Worm (Caenorhabditis elegans) whole organism, L3 larva: ENCODE results near the gene mpst-7.

Source experiments
- R02D3.7 ChIP-seq: fragments of 150-350 bp; optimal IDR thresholded peaks from 2 replicates; lab custom pipeline; 2014; ENCODE audit warnings: missing biosample characterization, missing genetic modification characterization
- ceh-16 ChIP-seq: sonication (generic microtip); optimal IDR thresholded peaks from 2 replicates; lab custom pipeline; 2017; ENCODE audit warnings: missing biosample characterization, missing genetic modification characterization
- ceh-82 ChIP-seq: fragments of 150-350 bp; optimal IDR thresholded peaks from 2 replicates; lab custom pipeline; 2014; ENCODE audit warnings: missing biosample characterization, missing genetic modification characterization
- ceh-9 ChIP-seq: sonication (generic microtip); optimal IDR thresholded peaks from 2 replicates; lab custom pipeline; 2018; ENCODE audit warnings: missing biosample characterization, missing genetic modification characterization
- egl-27 ChIP-seq: sonication (generic microtip); optimal IDR thresholded peaks from 4 replicates; lab custom pipeline; 2017; ENCODE audit warnings: missing biosample characterization, missing genetic modification reagents, missing genetic modification characterization
- egl-5 ChIP-seq: fragments of 150-350 bp; optimal IDR thresholded peaks from 2 replicates; lab custom pipeline; 2017; ENCODE audit warnings: missing biosample characterization, missing genetic modification reagents, missing genetic modification characterization, inconsistent platforms
- elt-1 ChIP-seq: fragments of 150-350 bp; optimal IDR thresholded peaks from 2 replicates; lab custom pipeline; 2014; ENCODE audit warnings: missing biosample characterization, missing genetic modification characterization
- elt-2 ChIP-seq: sonication (generic microtip); optimal IDR thresholded peaks from 2 replicates; lab custom pipeline; 2016; ENCODE audit warnings: missing genetic modification reagents, mild to moderate bottlenecking, missing genetic modification characterization, missing compliant biosample characterization
- eor-1 ChIP-seq, 2 experiments: fragments of 150-350 bp; optimal IDR thresholded peaks; 2 replicates each; lab custom pipeline; 2014 to 2018; ENCODE audit warnings: missing biosample characterization in 2 of 2, missing genetic modification characterization in 2 of 2
- fkh-10 ChIP-seq: sonication (generic microtip); optimal IDR thresholded peaks from 2 replicates; lab custom pipeline; 2017; ENCODE audit warnings: missing biosample characterization, missing genetic modification reagents, missing genetic modification characterization
- fos-1 ChIP-seq: fragments of 150-350 bp; optimal IDR thresholded peaks from 2 replicates; lab custom pipeline; 2014; ENCODE audit warnings: missing biosample characterization, missing genetic modification characterization
- hmg-11 ChIP-seq: sonication (generic microtip); optimal IDR thresholded peaks from 2 replicates; lab custom pipeline; 2016; ENCODE audit warnings: missing genetic modification characterization, missing compliant biosample characterization
- lin-39 ChIP-seq: fragments of 150-350 bp; optimal IDR thresholded peaks from 2 replicates; lab custom pipeline; 2018; ENCODE audit warnings: missing biosample characterization, missing genetic modification reagents, missing genetic modification characterization
- mdl-1 ChIP-seq: fragments of 150-350 bp; optimal IDR thresholded peaks from 2 replicates; lab custom pipeline; 2014; ENCODE audit warnings: missing biosample characterization, missing genetic modification characterization
- nhr-11 ChIP-seq: fragments of 150-350 bp; optimal IDR thresholded peaks from 2 replicates; lab custom pipeline; 2014; ENCODE audit warnings: missing biosample characterization, missing genetic modification characterization
- nhr-12 ChIP-seq: fragments of 150-350 bp; optimal IDR thresholded peaks from 2 replicates; lab custom pipeline; 2014; ENCODE audit warnings: missing biosample characterization, missing genetic modification characterization
- nhr-23 ChIP-seq: fragments of 150-350 bp; optimal IDR thresholded peaks from 2 replicates; lab custom pipeline; 2014; ENCODE audit warnings: missing biosample characterization, missing genetic modification reagents, missing genetic modification characterization
- nhr-43 ChIP-seq: sonication (generic microtip); optimal IDR thresholded peaks from 2 replicates; lab custom pipeline; 2016; ENCODE audit warnings: mild to moderate bottlenecking, missing genetic modification characterization, missing compliant biosample characterization; ENCODE audit not compliant: poor library complexity, severe bottlenecking
- nhr-67 ChIP-seq: fragments of 150-350 bp; optimal IDR thresholded peaks from 2 replicates; lab custom pipeline; 2014; ENCODE audit warnings: missing biosample characterization, missing genetic modification characterization
- nhr-76 ChIP-seq: fragments of 150-350 bp; sonication (generic microtip); optimal IDR thresholded peaks from 5 replicates; lab custom pipeline; 2014; ENCODE audit warnings: missing biosample characterization, missing genetic modification characterization
- nhr-77 ChIP-seq: fragments of 150-350 bp; optimal IDR thresholded peaks from 2 replicates; lab custom pipeline; 2014; ENCODE audit warnings: missing biosample characterization, missing genetic modification characterization
- pha-4 ChIP-seq: fragments of 150-350 bp; optimal IDR thresholded peaks from 2 replicates; lab custom pipeline; 2014; ENCODE audit warnings: missing biosample characterization, missing genetic modification reagents, missing genetic modification characterization
- pqm-1 ChIP-seq: fragments of 150-350 bp; optimal IDR thresholded peaks from 2 replicates; lab custom pipeline; 2017; ENCODE audit warnings: missing biosample characterization, missing genetic modification characterization, inconsistent platforms
- sea-2 ChIP-seq: fragments of 150-350 bp; sonication (generic microtip); optimal IDR thresholded peaks from 4 replicates; lab custom pipeline; 2014; ENCODE audit warnings: missing biosample characterization, missing genetic modification reagents, missing genetic modification characterization
- skn-1 ChIP-seq: fragments of 150-350 bp; optimal IDR thresholded peaks from 2 replicates; lab custom pipeline; 2014; ENCODE audit warnings: missing biosample characterization, missing genetic modification characterization
- snpc-4 ChIP-seq: fragments of 150-350 bp; optimal IDR thresholded peaks from 2 replicates; lab custom pipeline; 2014; ENCODE audit warnings: missing biosample characterization, missing genetic modification characterization
- unc-39 ChIP-seq: sonication (generic microtip); optimal IDR thresholded peaks from 4 replicates; lab custom pipeline; 2017; ENCODE audit warnings: missing biosample characterization, missing genetic modification characterization
- zag-1 ChIP-seq: fragments of 150-350 bp; optimal IDR thresholded peaks from 2 replicates; lab custom pipeline; 2014; ENCODE audit warnings: missing biosample characterization, missing genetic modification characterization
- ztf-11 ChIP-seq: fragments of 150-350 bp; optimal IDR thresholded peaks from 2 replicates; lab custom pipeline; 2014; ENCODE audit warnings: missing biosample characterization, missing genetic modification characterization
- ztf-4 ChIP-seq: fragments of 150-350 bp; optimal IDR thresholded peaks from 2 replicates; lab custom pipeline; 2014; ENCODE audit warnings: missing biosample characterization, missing genetic modification characterization

The mpst-7 gene

DNA sequence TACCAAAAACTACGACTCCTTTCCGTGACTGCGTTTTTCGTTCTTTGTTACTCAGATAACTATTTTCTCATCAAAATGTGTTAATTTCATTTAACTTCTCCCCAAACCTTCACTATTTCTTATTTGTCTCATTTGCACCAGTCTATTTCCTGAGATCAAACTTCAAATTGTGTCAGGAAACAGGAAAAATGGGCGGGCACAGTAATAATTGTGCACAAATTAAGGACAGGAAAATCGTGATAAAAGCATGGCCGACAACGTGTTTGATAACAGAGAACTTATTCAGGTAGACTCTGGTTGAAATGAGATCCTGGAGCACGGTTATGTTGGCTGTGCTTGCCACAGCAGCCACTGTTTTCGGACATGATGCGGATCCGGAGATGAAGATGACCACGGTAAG is 41.2 kb downstream of the mpst-7 start, which contains the start of gene lipl-1:
Gene lipl-1 (plus strand): TSS at position 282 of the 400 bp plus-strand sequence.
- TF ChIP-seq egl-5 (tag; lab: Kevin White, UChicago): no peak
- TF ChIP-seq elt-2 (tag; lab: Kevin White, UChicago): peak; percentile 41
- TF ChIP-seq elt-1 (tag; lab: Kevin White, UChicago): no peak
- TF ChIP-seq ceh-9 (tag; lab: Kevin White, UChicago): no peak
- no peak for TF ChIP-seq R02D3.7
- no peak for TF ChIP-seq snpc-4 (tag; lab: Kevin White, UChicago)
- TF ChIP-seq nhr-23 (tag; lab: Kevin White, UChicago): no peak
- TF ChIP-seq ceh-16 (tag; lab: Kevin White, UChicago): no peak
- peak; percentile 18 for TF ChIP-seq pqm-1 (tag; lab: Kevin White, UChicago)
- TF ChIP-seq nhr-76 (tag; lab: Kevin White, UChicago): no peak
- no peak for TF ChIP-seq hmg-11 (tag; lab: Kevin White, UChicago)
- no peak for TF ChIP-seq lin-39 (tag; lab: Kevin White, UChicago)
- no peak for TF ChIP-seq mdl-1 (tag; lab: Kevin White, UChicago)
- no peak for TF ChIP-seq egl-27 (tag; lab: Kevin White, UChicago)
- TF ChIP-seq fos-1 (tag; lab: Kevin White, UChicago): no peak

DNA sequence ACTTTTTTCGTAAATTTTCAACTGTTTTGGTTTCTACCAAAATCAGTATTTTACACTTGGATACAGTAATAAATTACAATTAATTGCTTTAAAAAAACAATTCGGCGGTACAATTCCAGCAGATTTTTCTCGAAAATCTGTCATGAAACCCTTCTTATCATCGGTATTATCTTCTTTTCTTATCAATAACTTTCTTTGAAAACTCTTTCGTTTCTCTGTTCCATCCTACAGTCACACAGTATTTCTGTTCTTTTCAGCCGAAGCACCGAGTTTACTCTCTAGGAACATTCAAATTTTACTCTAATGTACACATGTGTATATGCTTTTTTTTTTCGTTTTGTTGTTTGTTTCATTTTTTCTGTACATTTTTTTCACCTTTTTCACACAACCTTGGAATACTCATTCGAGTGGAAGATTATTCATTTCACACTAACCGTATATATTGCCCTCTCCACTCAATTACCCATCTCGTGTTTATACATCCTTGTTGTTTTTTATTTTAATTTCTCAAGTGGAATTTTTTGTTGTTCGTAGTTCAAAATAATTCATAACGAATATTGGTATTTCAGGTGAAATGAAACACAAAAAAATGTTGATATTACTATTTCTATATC is 51.3 kb downstream of the mpst-7 start, which contains the start of gene nid-1:
Gene nid-1 (plus strand): TSS at position 564 of the 614 bp plus-strand sequence.
- peak; percentile 66 for TF ChIP-seq pqm-1 (tag; lab: Kevin White, UChicago)
- peak; percentile 88 for TF ChIP-seq elt-2 (tag; lab: Kevin White, UChicago)
- TF ChIP-seq pha-4 (tag; lab: Kevin White, UChicago): no peak

DNA sequence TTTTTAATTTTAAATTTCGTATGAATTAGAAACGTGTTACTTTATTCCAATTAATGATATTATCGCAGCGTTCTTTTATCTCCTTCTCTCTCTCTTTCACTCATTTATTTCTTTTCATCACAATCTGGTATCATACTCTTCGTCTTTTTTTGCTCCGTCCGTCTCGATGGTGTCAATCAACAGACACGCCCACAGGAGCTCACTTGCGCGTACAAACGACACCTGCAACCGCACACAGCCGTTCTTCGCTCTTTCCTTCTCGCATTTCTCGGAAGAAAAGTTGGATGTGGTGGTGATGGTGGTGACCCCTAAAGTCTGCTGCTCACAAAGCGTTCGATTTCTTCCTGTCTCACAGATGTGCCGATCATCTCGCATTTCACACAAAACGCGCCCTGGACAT is 52.3 kb downstream of the mpst-7 start:
- no peak for TF ChIP-seq ztf-4
- no peak for TF ChIP-seq R02D3.7
- TF ChIP-seq fkh-10 (GFP tag; lab: Kevin White, UChicago): no peak
- no peak for TF ChIP-seq nhr-23 (tag; lab: Kevin White, UChicago)
- TF ChIP-seq unc-39 (tag; lab: Kevin White, UChicago): no peak
- TF ChIP-seq nhr-43 (tag; lab: Kevin White, UChicago): no peak
- TF ChIP-seq nhr-12 (tag; lab: Kevin White, UChicago): no peak
- TF ChIP-seq ceh-16 (tag; lab: Kevin White, UChicago): no peak
- no peak for TF ChIP-seq zag-1 (tag; lab: Kevin White, UChicago)
- TF ChIP-seq elt-1 (tag; lab: Kevin White, UChicago): no peak
- no peak for TF ChIP-seq nhr-67 (tag; lab: Kevin White, UChicago)
- TF ChIP-seq, all 47 proteins: peak for 0

DNA sequence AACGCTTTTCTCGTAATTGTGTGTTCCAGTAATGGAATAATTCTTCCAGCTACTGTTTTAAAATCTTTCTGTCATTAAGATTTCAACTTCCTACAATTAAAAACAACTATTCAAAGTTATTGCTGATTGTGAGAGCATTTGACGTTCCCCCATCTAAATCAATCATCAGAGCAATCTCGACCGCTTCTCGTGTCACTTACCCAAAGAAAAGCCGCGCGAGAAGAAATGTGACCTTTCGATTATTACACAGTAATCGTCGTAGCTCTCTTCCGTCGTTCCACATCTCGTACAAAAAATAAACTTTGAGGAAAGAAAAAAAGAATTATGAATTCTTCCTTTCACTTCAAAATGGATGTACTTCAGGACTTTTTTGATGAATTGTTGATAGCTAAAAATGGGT is 53.5 kb downstream of the mpst-7 start:
- TF ChIP-seq nhr-12 (tag; lab: Kevin White, UChicago) (no peak), nhr-77 (tag; lab: Kevin White, UChicago) (no peak), sea-2 (GFP tag; lab: Kevin White, UChicago) (no peak), pqm-1 (tag; lab: Kevin White, UChicago) (no peak), ztf-4 (no peak), egl-5 (tag; lab: Kevin White, UChicago) (no peak), hmg-11 (tag; lab: Kevin White, UChicago) (no peak), eor-1 (tag; optimal IDR thresholded peaks at IDR 0.05; lab: Kevin White, UChicago) (no peak), mdl-1 (tag; lab: Kevin White, UChicago) (no peak), nhr-11 (tag; lab: Kevin White, UChicago) (no peak), ceh-82 (no peak), ztf-11 (tag; lab: Kevin White, UChicago) (no peak), skn-1 (no peak)

DNA sequence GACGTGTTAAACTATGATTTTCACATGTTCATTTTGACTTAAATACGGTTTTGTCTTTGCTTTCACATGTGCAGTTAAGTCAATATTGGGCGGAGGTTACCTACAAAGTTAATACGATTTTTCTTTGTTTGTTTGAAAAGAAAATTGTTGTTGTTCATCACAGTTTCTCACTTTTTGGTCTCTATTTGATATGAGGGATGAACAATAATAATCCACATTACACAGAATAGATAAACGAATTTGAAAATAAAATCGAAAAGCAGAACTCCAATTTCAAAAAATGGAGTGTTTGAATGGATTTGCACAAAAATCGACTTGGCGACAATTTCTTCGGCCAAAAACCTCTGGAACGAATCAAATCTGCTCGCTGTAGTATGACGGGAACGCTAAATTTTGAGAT is 54.2 kb downstream of the mpst-7 start, which contains the start of gene ttr-29:
Gene ttr-29 (minus strand): TSS at position 101 of the 400 bp plus-strand sequence.
- TF ChIP-seq ceh-82: no peak
- TF ChIP-seq pha-4 (tag; lab: Kevin White, UChicago): peak; percentile 90
